Fruit fly (Drosophila melanogaster): ENCODE data around the gene Dhpr.

DNA sequence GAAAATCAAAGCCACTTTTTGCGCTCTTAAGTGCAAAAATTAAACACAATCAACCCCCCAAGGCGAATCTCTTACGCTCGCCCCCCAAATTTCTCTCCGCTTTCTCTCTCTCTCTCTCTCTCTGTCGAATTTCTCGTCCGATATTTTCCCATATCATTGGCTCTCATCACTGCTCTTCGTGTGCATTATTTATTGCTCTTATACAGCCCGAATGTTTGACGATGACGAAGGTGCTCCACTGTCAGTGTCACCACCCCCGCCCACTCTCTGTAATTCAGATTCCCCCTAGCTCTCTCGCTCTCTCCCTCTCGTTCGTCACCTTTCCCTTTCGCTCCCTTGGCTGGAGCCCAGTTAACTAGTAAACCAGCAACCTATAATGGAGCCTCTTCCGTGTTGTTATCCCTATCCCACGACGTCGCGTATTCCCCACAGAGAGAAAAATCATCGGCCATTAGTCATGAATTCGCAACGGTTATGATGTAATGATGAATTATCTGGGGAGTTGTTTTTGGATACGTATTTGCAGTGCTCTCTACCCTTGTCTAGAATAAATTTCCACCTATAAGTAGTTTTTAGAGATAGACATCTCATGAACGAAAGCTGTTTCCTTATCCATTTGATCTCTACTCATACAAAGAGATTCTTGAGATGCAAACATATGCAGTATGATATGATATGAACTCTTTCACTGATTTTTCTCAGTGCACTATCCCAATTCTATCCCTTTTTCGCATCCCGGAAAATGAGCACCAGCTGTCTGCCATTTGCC, 6.5 kb upstream of the Dhpr start:
- no peak for TF ChIP-seq CG8478 (optimal IDR thresholded peaks at IDR 0.05)
- no peak for TF ChIP-seq CTCF (optimal IDR thresholded peaks at IDR 0.05)
